Fruit fly (Drosophila melanogaster) whole organism, embryonic: ENCODE measurements around the gene CG14664.

Experiments
- Bgb ChIP-seq: fragments of 200-800 bp; sonication (Bioruptor generic); IDR thresholded peaks from 2 replicates; pipeline ENCODE4 v1.3.6; 2022; ENCODE audit warnings: missing biosample characterization, missing genetic modification characterization; ENCODE audit not compliant: partially characterized antibody
- BtbVII ChIP-seq: fragments of 200-800 bp; sonication (Bioruptor generic); optimal IDR thresholded peaks from 3 replicates; lab custom pipeline; 2017; ENCODE audit warnings: missing biosample characterization, mild to moderate bottlenecking, missing genetic modification characterization
- CG11504 ChIP-seq: fragments of 200-800 bp; sonication (Bioruptor generic); optimal IDR thresholded peaks from 3 replicates; lab custom pipeline; 2019; ENCODE audit warnings: missing biosample characterization, mild to moderate bottlenecking, missing genetic modification characterization, moderate library complexity
- CG13424 ChIP-seq: fragments of 200-800 bp; sonication (Bioruptor generic); optimal IDR thresholded peaks from 2 replicates; lab custom pipeline; 2019; ENCODE audit warnings: missing biosample characterization, mild to moderate bottlenecking, missing genetic modification characterization, moderate library complexity
- CG13894 ChIP-seq: fragments of 200-800 bp; sonication (Bioruptor generic); optimal IDR thresholded peaks from 3 replicates; lab custom pipeline; 2018; ENCODE audit warnings: missing biosample characterization, mild to moderate bottlenecking, missing genetic modification characterization, moderate library complexity
- CG16813 ChIP-seq: fragments of 200-800 bp; sonication (Bioruptor generic); IDR thresholded peaks from 3 replicates; pipeline ENCODE4 v1.3.6; 2022; ENCODE audit warnings: missing biosample characterization, missing genetic modification characterization; ENCODE audit not compliant: partially characterized antibody
- CG17328 ChIP-seq: fragments of 200-800 bp; sonication (Bioruptor generic); IDR thresholded peaks from 2 replicates; pipeline ENCODE4 v1.3.6; 2022; ENCODE audit warnings: missing biosample characterization, missing genetic modification characterization
- CG17361 ChIP-seq: fragments of 200-800 bp; sonication (Bioruptor generic); IDR thresholded peaks from 3 replicates; pipeline ENCODE4 v1.3.6; 2022; ENCODE audit warnings: missing biosample characterization, missing genetic modification characterization
- CG18764 ChIP-seq: fragments of 200-800 bp; sonication (Bioruptor generic); optimal IDR thresholded peaks from 3 replicates; lab custom pipeline; 2016; ENCODE audit warnings: missing biosample characterization, missing genetic modification characterization
- CG2120 ChIP-seq: fragments of 200-800 bp; sonication (Bioruptor generic); optimal IDR thresholded peaks from 3 replicates; lab custom pipeline; 2016; ENCODE audit warnings: missing biosample characterization, missing genetic modification characterization
- CG30403 ChIP-seq: fragments of 200-800 bp; sonication (Bioruptor generic); optimal IDR thresholded peaks from 3 replicates; lab custom pipeline; 2016; ENCODE audit warnings: missing biosample characterization, missing genetic modification characterization
- CG31388 ChIP-seq: fragments of 200-800 bp; sonication (Bioruptor generic); optimal IDR thresholded peaks from 2 replicates; lab custom pipeline; 2016; ENCODE audit warnings: missing biosample characterization, missing genetic modification characterization
- CG34224 ChIP-seq: fragments of 200-800 bp; sonication (Bioruptor generic); IDR thresholded peaks from 3 replicates; pipeline ENCODE4 v1.3.6; 2022; ENCODE audit warnings: missing biosample characterization, missing genetic modification characterization; ENCODE audit not compliant: partially characterized antibody
- CG8924 ChIP-seq: fragments of 200-800 bp; optimal IDR thresholded peaks from 3 replicates; lab custom pipeline; 2019; ENCODE audit warnings: missing biosample characterization, mild to moderate bottlenecking, missing genetic modification characterization, moderate library complexity
- CG9437 ChIP-seq: fragments of 200-800 bp; sonication (Bioruptor generic); optimal IDR thresholded peaks from 2 replicates; lab custom pipeline; 2018; ENCODE audit warnings: missing biosample characterization, mild to moderate bottlenecking, missing genetic modification characterization
- D ChIP-seq, 2 experiments: fragments of 200-800 bp in 1 of 2; fragments of >200 bp in 1 of 2; sonication (Bioruptor generic) in 1 of 2; optimal IDR thresholded peaks; 2 replicates in 1 of 2; 3 replicates in 1 of 2; lab custom pipeline; 2017; ENCODE audit warnings: mild to moderate bottlenecking in 1 of 2, missing biosample characterization in 1 of 2, missing genetic modification characterization in 1 of 2, missing genetic modification reagents in 1 of 2
- D19A ChIP-seq: fragments of 200-800 bp; optimal IDR thresholded peaks from 3 replicates; lab custom pipeline; 2019; ENCODE audit warnings: missing biosample characterization, mild to moderate bottlenecking, missing genetic modification characterization, moderate library complexity
- ERR ChIP-seq: fragments of 200-800 bp; sonication (Bioruptor generic); optimal IDR thresholded peaks from 2 replicates; lab custom pipeline; 2016; ENCODE audit warnings: missing biosample characterization, missing genetic modification characterization
- Fer3 ChIP-seq: fragments of 200-800 bp; sonication (Bioruptor generic); optimal IDR thresholded peaks from 2 replicates; lab custom pipeline; 2018; ENCODE audit warnings: missing biosample characterization, mild to moderate bottlenecking, missing genetic modification characterization, moderate library complexity
- Gsc ChIP-seq: fragments of 200-800 bp; sonication (Bioruptor generic); IDR thresholded peaks from 2 replicates; pipeline ENCODE4 v1.3.6; 2022; ENCODE audit warnings: missing biosample characterization, missing genetic modification characterization
- HHEX ChIP-seq: fragments of 200-800 bp; sonication (Bioruptor generic); optimal IDR thresholded peaks from 3 replicates; lab custom pipeline; 2017; ENCODE audit warnings: missing biosample characterization, mild to moderate bottlenecking, missing genetic modification characterization, missing genetic modification reagents
- Lim3 ChIP-seq: fragments of 200-800 bp; sonication (Bioruptor generic); IDR thresholded peaks from 2 replicates; pipeline ENCODE4 v1.3.6; 2022; ENCODE audit warnings: missing biosample characterization, missing genetic modification characterization
- Med ChIP-seq: fragments of 200-800 bp; sonication (Bioruptor generic); peaks from one replicate; lab custom pipeline; 2016; ENCODE audit warnings: missing biosample characterization, missing genetic modification characterization, mild to moderate bottlenecking, inconsistent platforms, moderate library complexity
- Meics ChIP-seq: fragments of 200-800 bp; sonication (Bioruptor generic); optimal IDR thresholded peaks from 2 replicates; lab custom pipeline; 2017; ENCODE audit warnings: missing biosample characterization, mild to moderate bottlenecking, missing genetic modification characterization
- NC2β ChIP-seq: fragments of 200-800 bp; sonication (Bioruptor generic); optimal IDR thresholded peaks from 2 replicates; lab custom pipeline; 2016; ENCODE audit warnings: missing biosample characterization, missing genetic modification characterization
- Nf-YC ChIP-seq: fragments of 200-800 bp; optimal IDR thresholded peaks from 3 replicates; lab custom pipeline; 2019; ENCODE audit warnings: missing biosample characterization, mild to moderate bottlenecking, missing genetic modification characterization, moderate library complexity
- PHDP ChIP-seq: fragments of 200-800 bp; sonication (Bioruptor generic); optimal IDR thresholded peaks from 3 replicates; lab custom pipeline; 2018; ENCODE audit warnings: missing biosample characterization, mild to moderate bottlenecking, missing genetic modification characterization, moderate library complexity
- Side ChIP-seq: fragments of 200-800 bp; sonication (Bioruptor generic); optimal IDR thresholded peaks from 2 replicates; lab custom pipeline; 2016; ENCODE audit warnings: missing biosample characterization, missing genetic modification characterization
- Stat92E ChIP-seq, 3 experiments: fragments of >200 bp in 2 of 3; fragments of 200-800 bp in 1 of 3; sonication (Bioruptor generic) in 1 of 3; optimal IDR thresholded peaks; 2 replicates each; lab custom pipeline; 2017 to 2019; ENCODE audit warnings: missing biosample characterization in 3 of 3, missing genetic modification characterization in 3 of 3, mild to moderate bottlenecking in 1 of 3, moderate library complexity in 1 of 3
- ci ChIP-seq: fragments of 200-800 bp; sonication (Bioruptor generic); IDR thresholded peaks from 3 replicates; pipeline ENCODE4 v1.3.6; 2022; ENCODE audit warnings: missing biosample characterization, missing genetic modification characterization
- danr ChIP-seq: fragments of 200-800 bp; sonication (Bioruptor generic); IDR thresholded peaks from 2 replicates; pipeline ENCODE4 v1.3.6; 2022; ENCODE audit warnings: missing biosample characterization, missing genetic modification characterization
- gem ChIP-seq: fragments of 200-800 bp; sonication (Bioruptor generic); optimal IDR thresholded peaks from 2 replicates; lab custom pipeline; 2019; ENCODE audit warnings: missing biosample characterization, mild to moderate bottlenecking, missing genetic modification characterization, moderate library complexity
- grau ChIP-seq: fragments of 200-800 bp; optimal IDR thresholded peaks from 3 replicates; lab custom pipeline; 2019; ENCODE audit warnings: missing biosample characterization, mild to moderate bottlenecking, missing genetic modification characterization, moderate library complexity
- gsb ChIP-seq: fragments of 200-800 bp; sonication (Bioruptor generic); IDR thresholded peaks from 2 replicates; pipeline ENCODE4 v1.3.6; 2022; ENCODE audit warnings: missing biosample characterization, missing genetic modification characterization
- her ChIP-seq: fragments of 200-800 bp; sonication (Bioruptor generic); optimal IDR thresholded peaks from 2 replicates; lab custom pipeline; 2016; ENCODE audit warnings: missing biosample characterization, missing genetic modification characterization
- lilli ChIP-seq: fragments of 200-800 bp; sonication (Bioruptor generic); optimal IDR thresholded peaks from 3 replicates; lab custom pipeline; 2016; ENCODE audit warnings: missing biosample characterization, missing genetic modification characterization
- lola ChIP-seq, 3 experiments: fragments of >200 bp in 2 of 3; fragments of 200-800 bp in 1 of 3; sonication (Bioruptor generic) in 1 of 3; optimal IDR thresholded peaks; 2 replicates each; lab custom pipeline; 2017 to 2019; ENCODE audit warnings: missing biosample characterization in 3 of 3, missing genetic modification characterization in 3 of 3, mild to moderate bottlenecking in 1 of 3, moderate library complexity in 1 of 3
- mam ChIP-seq: fragments of 200-800 bp; sonication (Bioruptor generic); optimal IDR thresholded peaks from 3 replicates; lab custom pipeline; 2016; ENCODE audit warnings: missing biosample characterization, missing genetic modification characterization
- nerfin-2 ChIP-seq: fragments of 200-800 bp; sonication (Bioruptor generic); IDR thresholded peaks from 2 replicates; pipeline ENCODE4 v1.3.6; 2022; ENCODE audit warnings: missing biosample characterization, missing genetic modification characterization; ENCODE audit not compliant: partially characterized antibody
- odd ChIP-seq: fragments of 200-800 bp; sonication (Bioruptor generic); optimal IDR thresholded peaks from 2 replicates; lab custom pipeline; 2017; ENCODE audit warnings: missing biosample characterization, mild to moderate bottlenecking, missing genetic modification characterization
- slou ChIP-seq: fragments of 200-800 bp; sonication (Bioruptor generic); optimal IDR thresholded peaks from 3 replicates; lab custom pipeline; 2016; ENCODE audit warnings: missing biosample characterization, missing genetic modification characterization
- tna ChIP-seq: fragments of 200-800 bp; sonication (Bioruptor generic); IDR thresholded peaks from 2 replicates; pipeline ENCODE4 v1.3.6; 2022; ENCODE audit warnings: missing biosample characterization, missing genetic modification characterization; ENCODE audit not compliant: partially characterized antibody
- ttk ChIP-seq: fragments of 200-800 bp; sonication (Bioruptor generic); IDR thresholded peaks from 2 replicates; pipeline ENCODE4 v2.1.2; 2022; ENCODE audit warnings: missing biosample characterization, missing genetic modification characterization
- unpg ChIP-seq: fragments of 200-800 bp; sonication (Bioruptor generic); optimal IDR thresholded peaks from 3 replicates; lab custom pipeline; 2018; ENCODE audit warnings: missing biosample characterization, mild to moderate bottlenecking, missing genetic modification characterization, moderate library complexity
- usp ChIP-seq: fragments of >200 bp; optimal IDR thresholded peaks from 2 replicates; lab custom pipeline; 2017; ENCODE audit warnings: missing biosample characterization, missing genetic modification characterization
- wdn ChIP-seq: fragments of 200-800 bp; sonication (Bioruptor generic); IDR thresholded peaks from 2 replicates; pipeline ENCODE4 v1.3.6; 2022; ENCODE audit warnings: missing biosample characterization, missing genetic modification characterization
- zfh1 ChIP-seq: fragments of 200-800 bp; sonication (Bioruptor generic); IDR thresholded peaks from 3 replicates; pipeline ENCODE4 v1.3.6; 2022; ENCODE audit warnings: missing biosample characterization, missing genetic modification characterization

The CG14664 gene

DNA sequence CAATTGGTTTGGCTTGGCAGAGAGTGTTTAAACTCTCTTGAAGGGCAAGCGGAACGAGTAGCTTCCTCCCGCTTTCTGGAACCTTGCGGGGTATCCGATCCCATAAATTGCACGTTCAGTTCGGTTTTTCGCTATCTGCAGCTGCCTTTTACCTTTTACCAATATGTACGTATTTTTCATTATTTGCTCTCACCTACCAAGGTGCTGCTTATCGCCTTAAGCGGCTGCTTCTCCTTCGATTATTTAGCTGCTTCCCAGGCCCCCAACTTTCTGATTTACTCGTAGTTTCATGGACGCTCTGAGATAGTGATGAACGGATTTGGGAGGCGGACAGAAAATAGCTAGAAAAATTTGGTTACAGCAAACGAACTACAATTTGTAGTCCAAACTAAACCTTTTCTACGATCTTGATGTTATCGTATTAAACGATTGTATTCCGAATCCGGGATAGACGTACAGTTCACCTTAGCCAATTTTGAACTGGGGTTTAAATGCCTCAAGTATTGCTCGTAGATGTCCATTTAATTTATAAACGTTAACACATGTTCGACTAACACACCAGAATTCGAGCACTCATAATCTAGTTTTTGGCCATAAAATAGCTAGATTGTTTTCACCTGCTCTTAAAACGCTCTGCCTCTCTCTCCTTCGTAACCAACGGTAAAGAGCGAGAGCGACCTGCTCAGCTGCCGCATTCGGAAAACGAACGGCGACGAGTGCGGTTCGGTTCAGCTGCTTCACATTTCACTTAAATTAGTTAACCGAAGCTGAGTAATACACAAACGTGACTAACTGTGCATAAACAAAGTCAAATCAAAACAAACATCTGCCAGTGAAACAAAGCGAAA lies 40.5 kb downstream of the CG14664 start (continued):
- TF ChIP-seq Med (peak; percentile 71), Lim3 (GFP tag; lab: Robert Waterston, UW) (no peak), CG17361 (GFP tag; lab: Robert Waterston, UW) (peak; percentile 72; the same call in 2 of the 3 replicates), Bgb (GFP tag; lab: Robert Waterston, UW) (peak; percentile 41; the same call in 1 of the 2 replicates), gsb (GFP tag; lab: Robert Waterston, UW) (no peak), mam (GFP tag; lab: Kevin White, UChicago) (peak; percentile 8), ci (peak; percentile 65), HHEX (GFP tag; lab: Kevin White, UChicago) (peak; percentile 29), PHDP (tag; lab: Kevin White, UChicago) (peak; percentile 6), CG13894 (tag; lab: Kevin White, UChicago) (peak; percentile 35), CG2120 (GFP tag; lab: Kevin White, UChicago) (peak; percentile 61), BtbVII (peak; percentile 59), nerfin-2 (GFP tag; lab: Robert Waterston, UW) (no peak), Stat92E (GFP tag; optimal IDR thresholded peaks at IDR 0.05; lab: Kevin White, UChicago) (peak in 1 of 3 experiments; percentile 56), unpg (GFP tag; lab: Kevin White, UChicago) (peak; percentile 26), tna (0 out of 2 replicates have a peak, but pooled peaks have one; percentile 34), D19A (tag; lab: Kevin White, UChicago) (peak; percentile 31), Meics (GFP tag; lab: Kevin White, UChicago) (peak; percentile 56), CG13424 (tag; lab: Kevin White, UChicago) (peak; percentile 61), wdn (GFP tag; lab: Robert Waterston, UW) (no peak), CG30403 (GFP tag; lab: Kevin White, UChicago) (peak; percentile 39), odd (GFP tag; lab: Kevin White, UChicago) (peak; percentile 45), Gsc (GFP tag; lab: Robert Waterston, UW) (no peak), CG16813 (GFP tag; lab: Robert Waterston, UW) (no peak), CG18764 (GFP tag; lab: Kevin White, UChicago) (peak; percentile 37), usp (GFP tag; lab: Kevin White, UChicago) (no peak), CG11504 (tag; lab: Kevin White, UChicago) (peak; percentile 63), Side (GFP tag; lab: Kevin White, UChicago) (peak; percentile 29), CG8924 (tag; lab: Kevin White, UChicago) (peak; percentile 79), lola (GFP tag; optimal IDR thresholded peaks at IDR 0.05; lab: Kevin White, UChicago) (peak in 2 of 3 experiments; percentile 35 to 51), Fer3 (peak; percentile 20), NC2β (GFP tag; lab: Kevin White, UChicago) (peak; percentile 31), D (optimal IDR thresholded peaks at IDR 0.05; lab: Kevin White, UChicago) (peak; percentile 48), D (GFP tag; optimal IDR thresholded peaks at IDR 0.05; lab: Kevin White, UChicago) (no peak), CG31388 (GFP tag; lab: Kevin White, UChicago) (no peak), slou (no peak), zfh1 (GFP tag; lab: Robert Waterston, UW) (0 out of 3 replicates have a peak, but pooled peaks have one; percentile 32), ERR (GFP tag; lab: Kevin White, UChicago) (no peak), Nf-YC (tag; lab: Kevin White, UChicago) (peak; percentile 61), CG9437 (GFP tag; lab: Kevin White, UChicago) (peak; percentile 65), gem (tag; lab: Kevin White, UChicago) (peak; percentile 58), ttk (GFP tag; lab: Robert Waterston, UW) (no peak), grau (tag; lab: Kevin White, UChicago) (peak; percentile 67), CG34224 (GFP tag; lab: Robert Waterston, UW) (0 out of 3 replicates have a peak, but pooled peaks have one; percentile 32), lilli (peak; percentile 39), CG17328 (no peak), her (GFP tag; lab: Kevin White, UChicago) (peak; percentile 37), danr (GFP tag; lab: Robert Waterston, UW) (no peak)
